Worm (Caenorhabditis elegans) whole organism, L4/young adult: ENCODE results near the gene nhr-196.

Source experiments
- W03F9.2 ChIP-seq: fragments of 150-350 bp; optimal IDR thresholded peaks from 2 replicates; lab custom pipeline; 2014; ENCODE audit warnings: missing biosample characterization, missing genetic modification characterization
- dao-5 ChIP-seq: sonication (generic microtip); optimal IDR thresholded peaks from 2 replicates; lab custom pipeline; 2016; ENCODE audit warnings: missing genotype, missing genetic modification characterization, moderate library complexity, missing compliant biosample characterization
- him-1 ChIP-seq: sonication (generic microtip); optimal IDR thresholded peaks from 2 replicates; lab custom pipeline; 2016; ENCODE audit warnings: missing genotype, missing genetic modification reagents, missing genetic modification characterization, missing compliant biosample characterization

- TF ChIP-seq dao-5 (tag; lab: Kevin White, UChicago), result no peak
- no peak for TF ChIP-seq W03F9.2 (tag; lab: Kevin White, UChicago)
- no peak for TF ChIP-seq him-1 (tag; lab: Kevin White, UChicago)
Measured at ce11 chrV:15718562-15718961, 33.0 kb downstream of the nhr-196 start, which contains the start of gene Y6E2A.5.
